Worm (Caenorhabditis elegans): ENCODE measurements around the gene F58E1.13.

F58E1.13 gene

ce11 chrII:1651804-1652203, 43.9 kb downstream of the F58E1.13 start, which contains the start of gene fbxb-16:
Gene fbxb-16 (minus strand): TSS chrII:1651904.
- no peak for TF ChIP-seq egl-13 (tag; optimal IDR thresholded peaks at IDR 0.05)
- no peak for TF ChIP-seq hlh-17 (GFP tag; optimal IDR thresholded peaks at IDR 0.05; ENCODE audit: borderline replicate concordance)
- no peak for TF ChIP-seq jun-1 (tag; optimal IDR thresholded peaks at IDR 0.05)
- TF ChIP-seq fkh-4 (tag; optimal IDR thresholded peaks at IDR 0.05; ENCODE audit: borderline replicate concordance) = no peak
- TF ChIP-seq dsc-1 (tag; optimal IDR thresholded peaks at IDR 0.05) = no peak
- no peak for TF ChIP-seq pax-3 (tag; optimal IDR thresholded peaks at IDR 0.05)
- TF ChIP-seq swsn-7 (tag; optimal IDR thresholded peaks at IDR 0.05) = no peak
- no peak for TF ChIP-seq rnt-1 (tag; optimal IDR thresholded peaks at IDR 0.05)
- no peak for TF ChIP-seq fkh-10 (GFP tag; optimal IDR thresholded peaks at IDR 0.05)

ce11 chrII:1650502-1650901, 45.2 kb downstream of the F58E1.13 start, which contains the start of gene fbxb-20:
Gene fbxb-20 (minus strand): TSS chrII:1650602.
- TF ChIP-seq rnt-1 (tag; optimal IDR thresholded peaks at IDR 0.05) (no peak), nhr-20 (tag; optimal IDR thresholded peaks at IDR 0.05) (no peak), nhr-28 (tag; optimal IDR thresholded peaks at IDR 0.05) (no peak), mab-9 (GFP tag; IDR thresholded peaks at IDR 0.05) (no peak), egl-27 (tag; optimal IDR thresholded peaks at IDR 0.05) (no peak), aly-2 (tag; optimal IDR thresholded peaks at IDR 0.05) (no peak), nhr-77 (tag; optimal IDR thresholded peaks at IDR 0.05) (no peak), sox-4 (tag; optimal IDR thresholded peaks at IDR 0.05) (no peak), fos-1 (tag; optimal IDR thresholded peaks at IDR 0.05) (no peak), sup-37 (GFP tag; optimal IDR thresholded peaks at IDR 0.05) (no peak), hpl-2 (GFP tag; optimal IDR thresholded peaks at IDR 0.05) (no peak), irx-1 (tag; optimal IDR thresholded peaks at IDR 0.05) (no peak), snu-23 (GFP tag; optimal IDR thresholded peaks at IDR 0.05) (no peak), unc-98 (GFP tag; IDR thresholded peaks at IDR 0.05) (no peak), dpl-1 (GFP tag; optimal IDR thresholded peaks at IDR 0.05) (no peak), aha-1 (tag; optimal IDR thresholded peaks at IDR 0.05) (no peak), ceh-88 (GFP tag; IDR thresholded peaks at IDR 0.05) (no peak), grh-1 (GFP tag; IDR thresholded peaks at IDR 0.05) (no peak), hlh-4 (tag; optimal IDR thresholded peaks at IDR 0.05) (no peak), unc-30 (tag; optimal IDR thresholded peaks at IDR 0.05) (no peak)

ce11 chrII:1648768-1649167, 46.9 kb downstream of the F58E1.13 start, which contains the start of gene fbxb-21:
Gene fbxb-21 (minus strand): TSS chrII:1648868.
- TF ChIP-seq pax-3 (tag; optimal IDR thresholded peaks at IDR 0.05) (no peak), skn-1 (tag; optimal IDR thresholded peaks at IDR 0.05) (no peak), nhr-76 (tag; optimal IDR thresholded peaks at IDR 0.05) (no peak), unc-30 (tag; optimal IDR thresholded peaks at IDR 0.05) (no peak), pqm-1 (tag; optimal IDR thresholded peaks at IDR 0.05) (no peak), isw-1 (GFP tag; IDR thresholded peaks at IDR 0.05) (no peak), sox-4 (tag; optimal IDR thresholded peaks at IDR 0.05) (no peak), xbp-1 (tag; optimal IDR thresholded peaks at IDR 0.05) (no peak), unc-130 (tag; optimal IDR thresholded peaks at IDR 0.05) (no peak), nhr-77 (tag; optimal IDR thresholded peaks at IDR 0.05) (no peak), irx-1 (tag; optimal IDR thresholded peaks at IDR 0.05) (no peak), tbx-2 (tag; optimal IDR thresholded peaks at IDR 0.05) (no peak), tlp-1 (tag; optimal IDR thresholded peaks at IDR 0.05) (no peak), fkh-8 (tag; optimal IDR thresholded peaks at IDR 0.05) (no peak), lsy-2 (tag; optimal IDR thresholded peaks at IDR 0.05) (no peak)

ce11 chrII:1646199-1646598, 49.5 kb downstream of the F58E1.13 start, which contains the start of gene ZC204.17:
Gene ZC204.17 (minus strand): TSS chrII:1646299.
- TF ChIP-seq grh-1 (GFP tag; IDR thresholded peaks at IDR 0.05) (no peak), ama-1 (optimal IDR thresholded peaks at IDR 0.05) (no peak), dpl-1 (GFP tag; optimal IDR thresholded peaks at IDR 0.05) (no peak), hpl-2 (GFP tag; optimal IDR thresholded peaks at IDR 0.05) (no peak), nhr-11 (tag; optimal IDR thresholded peaks at IDR 0.05) (no peak), F16B12.6 (tag; optimal IDR thresholded peaks at IDR 0.05) (no peak), nhr-85 (tag) (no peak), nhr-237 (tag; optimal IDR thresholded peaks at IDR 0.05) (no peak), C34B4.2 (tag; optimal IDR thresholded peaks at IDR 0.05) (no peak), skn-1 (tag; optimal IDR thresholded peaks at IDR 0.05) (no peak), lin-13 (GFP tag; optimal IDR thresholded peaks at IDR 0.05) (no peak), ceh-63 (GFP tag; optimal IDR thresholded peaks at IDR 0.05) (no peak), efl-3 (GFP tag; optimal IDR thresholded peaks at IDR 0.05) (no peak), mab-9 (GFP tag; IDR thresholded peaks at IDR 0.05) (no peak)
